Fruit fly (Drosophila melanogaster): ENCODE results near the gene betaTub85D.

Gene betaTub85D

dm6 chr3R:9420439-9421234 lies 10.6 kb upstream of the betaTub85D start (continued):
- TF ChIP-seq Dad (GFP tag; optimal IDR thresholded peaks at IDR 0.05) (no peak), CG12769 (tag; optimal IDR thresholded peaks at IDR 0.05) (peak; percentile 45), CG6683 (GFP tag; optimal IDR thresholded peaks at IDR 0.05) (no peak), Rx (GFP tag; IDR thresholded peaks at IDR 0.05) (no peak), CG8944 (GFP tag; optimal IDR thresholded peaks at IDR 0.05) (no peak), Oli (tag; optimal IDR thresholded peaks at IDR 0.05) (peak; percentile 31), stwl (tag; optimal IDR thresholded peaks at IDR 0.05) (no peak), CG17328 (GFP tag; IDR thresholded peaks at IDR 0.05) (no peak), CG10565 (GFP tag; optimal IDR thresholded peaks at IDR 0.05) (no peak), gfzf (GFP tag; optimal IDR thresholded peaks at IDR 0.05) (no peak), CG34376 (GFP tag; optimal IDR thresholded peaks at IDR 0.05) (no peak), fd102C (GFP tag; optimal IDR thresholded peaks at IDR 0.05) (no peak), CG15696 (tag; optimal IDR thresholded peaks at IDR 0.05) (no peak), CG9609 (GFP tag; optimal IDR thresholded peaks at IDR 0.05) (no peak), CG4617 (GFP tag; optimal IDR thresholded peaks at IDR 0.05; ENCODE audit: borderline replicate concordance) (no peak), grn (GFP tag; optimal IDR thresholded peaks at IDR 0.05) (no peak), ab (GFP tag; optimal IDR thresholded peaks at IDR 0.05) (no peak), CG2678 (tag; optimal IDR thresholded peaks at IDR 0.05) (peak; percentile 21), unc-4 (GFP tag; IDR thresholded peaks at IDR 0.05; ENCODE audit: partially characterized antibody) (no peak), CG1647 (GFP tag; optimal IDR thresholded peaks at IDR 0.05) (no peak), CG2129 (GFP tag; IDR thresholded peaks at IDR 0.05; ENCODE audit: partially characterized antibody) (no peak), CG4820 (GFP tag; optimal IDR thresholded peaks at IDR 0.05) (peak; percentile 14), CG16863 (GFP tag; optimal IDR thresholded peaks at IDR 0.05) (no peak), hbn (GFP tag; IDR thresholded peaks at IDR 0.05; ENCODE audit: partially characterized antibody) (no peak), Sox100B (GFP tag; optimal IDR thresholded peaks at IDR 0.05) (no peak), Xrp1 (GFP tag; IDR thresholded peaks at IDR 0.05) (peak; percentile 45; the same call in 1 of the 2 replicates), HLH54F (GFP tag; optimal IDR thresholded peaks at IDR 0.05) (no peak), CoRest (tag; optimal IDR thresholded peaks at IDR 0.05) (no peak), CG10267 (tag; optimal IDR thresholded peaks at IDR 0.05) (no peak), CG18764 (GFP tag; optimal IDR thresholded peaks at IDR 0.05) (no peak), CG8089 (GFP tag; optimal IDR thresholded peaks at IDR 0.05) (no peak), CG9817 (tag; optimal IDR thresholded peaks at IDR 0.05) (no peak), Hsf (GFP tag; optimal IDR thresholded peaks at IDR 0.05) (no peak), psq (GFP tag; optimal IDR thresholded peaks at IDR 0.05) (no peak), cg (GFP tag; optimal IDR thresholded peaks at IDR 0.05) (no peak), CG14441 (GFP tag; IDR thresholded peaks at IDR 0.05) (no peak), cas (GFP tag; IDR thresholded peaks at IDR 0.05) (no peak), CG11247 (GFP tag; IDR thresholded peaks at IDR 0.05) (no peak), pros (GFP tag; optimal IDR thresholded peaks at IDR 0.05) (no peak), tup (GFP tag; optimal IDR thresholded peaks at IDR 0.05) (no peak), lmd (GFP tag; IDR thresholded peaks at IDR 0.05) (peak; percentile 40; the same call in 1 of the 2 replicates), ap (GFP tag; IDR thresholded peaks at IDR 0.05) (no peak), CG2712 (tag; optimal IDR thresholded peaks at IDR 0.05) (peak; percentile 9), CG31388 (GFP tag; optimal IDR thresholded peaks at IDR 0.05) (no peak), Nf-YB (GFP tag; optimal IDR thresholded peaks at IDR 0.05) (no peak), CG18011 (GFP tag; optimal IDR thresholded peaks at IDR 0.05) (no peak), pum (GFP tag; optimal IDR thresholded peaks at IDR 0.05) (no peak), CG8765 (GFP tag; IDR thresholded peaks at IDR 0.05) (no peak), CG17385 (GFP tag; optimal IDR thresholded peaks at IDR 0.05) (no peak), rib (GFP tag; IDR thresholded peaks at IDR 0.05) (no peak)

Measured in whole organism, embryonic.